Worm (Caenorhabditis elegans): ENCODE data around the gene lgc-48.

DNA sequence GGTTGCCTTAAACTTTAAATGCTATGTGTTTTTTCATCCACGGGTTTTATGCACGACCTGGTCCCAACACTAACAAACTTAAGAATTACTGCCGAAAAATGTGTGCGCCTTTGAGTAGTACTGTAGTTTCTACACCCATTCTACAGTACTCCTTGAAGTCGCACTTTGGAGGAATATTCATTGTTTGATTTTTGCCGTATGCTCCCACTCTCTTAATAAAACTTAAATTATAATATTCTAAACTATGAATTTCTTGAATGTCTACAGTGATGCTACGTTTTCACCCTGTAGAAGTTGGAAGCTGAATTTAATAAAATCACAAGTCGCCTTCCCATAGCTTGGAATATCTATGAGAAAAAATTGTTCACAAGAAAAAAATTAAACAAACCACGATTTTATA, 30.2 kb upstream of the lgc-48 start:
- TF ChIP-seq nhr-11 (tag; optimal IDR thresholded peaks at IDR 0.05) (no peak), ama-1 (optimal IDR thresholded peaks at IDR 0.05) (no peak), lin-39 (tag; optimal IDR thresholded peaks at IDR 0.05) (no peak), daf-12 (tag; optimal IDR thresholded peaks at IDR 0.05) (no peak), lin-15B (tag; optimal IDR thresholded peaks at IDR 0.05) (no peak), nhr-76 (tag; optimal IDR thresholded peaks at IDR 0.05) (no peak), fkh-10 (GFP tag; optimal IDR thresholded peaks at IDR 0.05) (no peak), zag-1 (tag; optimal IDR thresholded peaks at IDR 0.05) (no peak), nhr-12 (tag; optimal IDR thresholded peaks at IDR 0.05) (no peak), unc-62 (GFP tag; optimal IDR thresholded peaks at IDR 0.05) (no peak), pha-4 (tag; optimal IDR thresholded peaks at IDR 0.05) (no peak), nhr-237 (tag; optimal IDR thresholded peaks at IDR 0.05) (no peak), ztf-11 (tag; optimal IDR thresholded peaks at IDR 0.05) (no peak), mdl-1 (tag; optimal IDR thresholded peaks at IDR 0.05) (no peak)

All from whole organism, L3 larva.